Worm (Caenorhabditis elegans) whole organism, late embryonic: ENCODE data around the gene F08D12.12.

ENCODE experiments used
- C38D4.7 ChIP-seq: fragments of 200-800 bp; sonication (Bioruptor generic); optimal IDR thresholded peaks from 2 replicates; lab custom pipeline; 2018; ENCODE audit warnings: mild to moderate bottlenecking, missing genetic modification characterization, moderate library complexity, missing compliant biosample characterization
- F13H6.1 ChIP-seq: sonication (generic microtip); optimal IDR thresholded peaks from 2 replicates; lab custom pipeline; 2016; ENCODE audit warnings: missing genetic modification characterization, missing compliant biosample characterization
- ama-1 ChIP-seq: fragments of 150-350 bp; optimal IDR thresholded peaks from 2 replicates; lab custom pipeline; 2014
- ceh-48 ChIP-seq: sonication (generic microtip); optimal IDR thresholded peaks from 2 replicates; lab custom pipeline; 2016; ENCODE audit warnings: missing genetic modification characterization, inconsistent platforms, missing compliant biosample characterization
- dmd-4 ChIP-seq: sonication (generic microtip); optimal IDR thresholded peaks from 2 replicates; lab custom pipeline; 2016; ENCODE audit warnings: borderline replicate concordance, missing genetic modification characterization, missing compliant biosample characterization
- fkh-10 ChIP-seq: fragments of 150-350 bp; optimal IDR thresholded peaks from 2 replicates; lab custom pipeline; 2014; ENCODE audit warnings: missing biosample characterization, missing genetic modification reagents, missing genetic modification characterization
- gmeb-2 ChIP-seq: sonication (generic microtip); optimal IDR thresholded peaks from 2 replicates; lab custom pipeline; 2016; ENCODE audit warnings: missing genetic modification characterization, inconsistent platforms, missing compliant biosample characterization
- hlh-13 ChIP-seq: fragments of 200-800 bp; sonication (Bioruptor generic); optimal IDR thresholded peaks from 2 replicates; lab custom pipeline; 2018; ENCODE audit warnings: mild to moderate bottlenecking, missing genetic modification characterization, missing compliant biosample characterization
- madf-2 ChIP-seq: sonication (generic microtip); optimal IDR thresholded peaks from 2 replicates; lab custom pipeline; 2017; ENCODE audit warnings: missing genetic modification characterization, missing compliant biosample characterization
- nhr-11 ChIP-seq: fragments of 150-350 bp; optimal IDR thresholded peaks from 2 replicates; lab custom pipeline; 2014; ENCODE audit warnings: missing biosample characterization, missing genetic modification characterization
- pha-4 ChIP-seq: fragments of 150-350 bp; optimal IDR thresholded peaks from 2 replicates; lab custom pipeline; 2018; ENCODE audit warnings: missing biosample characterization, missing genetic modification reagents, missing genetic modification characterization
- sox-4 ChIP-seq: sonication (generic microtip); optimal IDR thresholded peaks from 2 replicates; lab custom pipeline; 2017; ENCODE audit warnings: mild to moderate bottlenecking, missing genetic modification characterization, inconsistent platforms, missing compliant biosample characterization
- tbx-2 ChIP-seq: sonication (generic microtip); optimal IDR thresholded peaks from 2 replicates; lab custom pipeline; 2016; ENCODE audit warnings: missing genetic modification characterization, missing compliant biosample characterization
- unc-42 ChIP-seq: sonication (generic microtip); optimal IDR thresholded peaks from 2 replicates; lab custom pipeline; 2016; ENCODE audit warnings: missing genotype, missing genetic modification characterization, missing compliant biosample characterization

- TF ChIP-seq ama-1 (lab: Kevin White, UChicago) (no peak), pha-4 (tag; lab: Kevin White, UChicago) (no peak), tbx-2 (no peak), C38D4.7 (no peak), unc-42 (no peak), dmd-4 (tag; lab: Kevin White, UChicago) (no peak), F13H6.1 (tag; lab: Kevin White, UChicago) (no peak), sox-4 (no peak), gmeb-2 (tag; lab: Kevin White, UChicago) (no peak), nhr-11 (tag; lab: Kevin White, UChicago) (no peak), madf-2 (tag; lab: Kevin White, UChicago) (no peak), ceh-48 (no peak), hlh-13 (GFP tag; lab: Kevin White, UChicago) (no peak), fkh-10 (no peak)
Measured at ce11 chrII:2832539-2832938, 45.7 kb upstream of the F08D12.12 start.
